Worm (Caenorhabditis elegans): Measurements from ENCODE around the gene F19F10.11.

F19F10.11 gene

ce11 chrV:7634657-7635056, 47.2 kb upstream of the F19F10.11 start, which contains the start of gene srd-31:
srd-31 (minus strand) TSS chrV:7634757.
- TF ChIP-seq F39B2.1 (GFP tag; IDR thresholded peaks at IDR 0.05) (no peak), ztf-25 (GFP tag; IDR thresholded peaks at IDR 0.05) (no peak), unc-62 (GFP tag; optimal IDR thresholded peaks at IDR 0.05) (no peak), ztf-22 (GFP tag; optimal IDR thresholded peaks at IDR 0.05) (no peak), ets-4 (GFP tag; optimal IDR thresholded peaks at IDR 0.05) (no peak), lir-1 (GFP tag; conservative IDR thresholded peaks at IDR 0.05) (no peak), F55B11.4 (tag; optimal IDR thresholded peaks at IDR 0.05; ENCODE audit: borderline replicate concordance, insufficient read depth) (no peak), somi-1 (GFP tag; optimal IDR thresholded peaks at IDR 0.05) (no peak), unc-130 (GFP tag; optimal IDR thresholded peaks at IDR 0.05) (no peak), F10E7.11 (tag; optimal IDR thresholded peaks at IDR 0.05) (no peak), lsy-27 (tag; optimal IDR thresholded peaks at IDR 0.05; ENCODE audit: borderline replicate concordance, insufficient read depth) (no peak)

ce11 chrV:7631732-7632131, 44.2 kb upstream of the F19F10.11 start, which contains the start of gene srd-25:
srd-25 (plus strand) TSS chrV:7632032.
- TF ChIP-seq B0261.1 (tag; optimal IDR thresholded peaks at IDR 0.05) (no peak), D2030.7 (GFP tag; IDR thresholded peaks at IDR 0.05) (no peak), ccch-3 (GFP tag; optimal IDR thresholded peaks at IDR 0.05) (no peak), Y67H2A.10 (GFP tag; conservative IDR thresholded peaks at IDR 0.05) (no peak), attf-6 (GFP tag; IDR thresholded peaks at IDR 0.05) (no peak), nfyb-1 (GFP tag; IDR thresholded peaks at IDR 0.05) (no peak)

ce11 chrV:7629504-7629903, 42.0 kb upstream of the F19F10.11 start, which contains the start of gene srd-30:
srd-30 (plus strand) TSS chrV:7629804.
- no peak for TF ChIP-seq madf-6 (GFP tag; IDR thresholded peaks at IDR 0.05)
- no peak for TF ChIP-seq zfh-2 (GFP tag; conservative IDR thresholded peaks at IDR 0.05)
- no peak for TF ChIP-seq ceh-27 (GFP tag; optimal IDR thresholded peaks at IDR 0.05)
- no peak for TF ChIP-seq die-1 (tag; optimal IDR thresholded peaks at IDR 0.05)
- TF ChIP-seq nfya-2 (GFP tag; IDR thresholded peaks at IDR 0.05), result no peak
- no peak for TF ChIP-seq mes-4 (tag; optimal IDR thresholded peaks at IDR 0.05)
- TF ChIP-seq cebp-2 (GFP tag; IDR thresholded peaks at IDR 0.05), result no peak
- TF ChIP-seq K12H6.12 (tag; optimal IDR thresholded peaks at IDR 0.05), result no peak
- TF ChIP-seq F37B4.10 (GFP tag; IDR thresholded peaks at IDR 0.05), result no peak
- no peak for TF ChIP-seq T26A5.8 (tag; optimal IDR thresholded peaks at IDR 0.05)
- TF ChIP-seq ztf-18 (tag; optimal IDR thresholded peaks at IDR 0.05), result no peak
- no peak for TF ChIP-seq B0261.1 (tag; optimal IDR thresholded peaks at IDR 0.05)
- no peak for TF ChIP-seq mcd-1 (GFP tag; IDR thresholded peaks at IDR 0.05)
- no peak for TF ChIP-seq rcor-1 (GFP tag; IDR thresholded peaks at IDR 0.05)
- no peak for TF ChIP-seq nfyb-1 (GFP tag; IDR thresholded peaks at IDR 0.05)
- no peak for TF ChIP-seq bed-1 (GFP tag; IDR thresholded peaks at IDR 0.05)
- no peak for TF ChIP-seq dox-1 (GFP tag; IDR thresholded peaks at IDR 0.05)
- TF ChIP-seq somi-1 (GFP tag; optimal IDR thresholded peaks at IDR 0.05), result no peak
- TF ChIP-seq Y56A3A.18 (GFP tag; IDR thresholded peaks at IDR 0.05), result no peak

- TF ChIP-seq ceh-91 (GFP tag; IDR thresholded peaks at IDR 0.05) (no peak), unc-62 (GFP tag; optimal IDR thresholded peaks at IDR 0.05) (no peak), K11D2.4 (GFP tag; IDR thresholded peaks at IDR 0.05) (no peak), ztf-6 (GFP tag; IDR thresholded peaks at IDR 0.05) (no peak), C06A6.2 (GFP tag; conservative IDR thresholded peaks at IDR 0.05) (no peak), ztf-26 (tag; optimal IDR thresholded peaks at IDR 0.05) (no peak), B0336.3 (GFP tag; IDR thresholded peaks at IDR 0.05) (no peak), F10E7.11 (tag; optimal IDR thresholded peaks at IDR 0.05) (no peak), bed-2 (GFP tag; IDR thresholded peaks at IDR 0.05) (no peak), K12H6.12 (tag; optimal IDR thresholded peaks at IDR 0.05) (no peak), Y53F4B.3 (GFP tag; IDR thresholded peaks at IDR 0.05) (no peak), zfh-2 (GFP tag; conservative IDR thresholded peaks at IDR 0.05) (no peak), pha-4 (tag; optimal IDR thresholded peaks at IDR 0.05) (no peak), cebp-2 (GFP tag; IDR thresholded peaks at IDR 0.05) (no peak), gei-17 (GFP tag; optimal IDR thresholded peaks at IDR 0.05) (no peak), lsl-1 (GFP tag; optimal IDR thresholded peaks at IDR 0.05) (no peak)
These were observed 39.0 kb upstream of the F19F10.11 start, which contains the start of gene F07C4.6 for ce11 chrV:7626550-7626949. F07C4.6 (plus strand) TSS chrV:7626850.

Data from whole organism, young adult.